Worm (Caenorhabditis elegans) whole organism, late embryonic: ENCODE measurements around the gene fbxa-26.

Experiments
- C38D4.7 ChIP-seq: fragments of 200-800 bp; sonication (Bioruptor generic); optimal IDR thresholded peaks from 2 replicates; lab custom pipeline; 2018; ENCODE audit warnings: mild to moderate bottlenecking, missing genetic modification characterization, moderate library complexity, missing compliant biosample characterization
- K09A11.1 ChIP-seq: sonication (generic microtip); optimal IDR thresholded peaks from 2 replicates; lab custom pipeline; 2017; ENCODE audit warnings: antibody characterized with exemption, mild to moderate bottlenecking, missing genetic modification characterization, missing compliant biosample characterization; ENCODE audit not compliant: insufficient read depth
- T23F11.4 ChIP-seq: fragments of 200-800 bp; sonication (Bioruptor generic); optimal IDR thresholded peaks from 2 replicates; lab custom pipeline; 2018; ENCODE audit warnings: mild to moderate bottlenecking, missing genetic modification characterization, missing compliant biosample characterization
- Y22D7AL.16 ChIP-seq: sonication (generic microtip); optimal IDR thresholded peaks from 2 replicates; lab custom pipeline; 2016; ENCODE audit warnings: missing genetic modification characterization, missing compliant biosample characterization
- ahr-1 ChIP-seq: sonication (generic microtip); optimal IDR thresholded peaks from 2 replicates; lab custom pipeline; 2016; ENCODE audit warnings: missing genetic modification characterization, missing compliant biosample characterization
- ama-1 ChIP-seq: fragments of 150-350 bp; optimal IDR thresholded peaks from 2 replicates; lab custom pipeline; 2014
- ceh-14 ChIP-seq: sonication (generic microtip); optimal IDR thresholded peaks from 2 replicates; lab custom pipeline; 2016; ENCODE audit warnings: missing genotype, missing genetic modification characterization, missing compliant biosample characterization
- ceh-18 ChIP-seq: sonication (generic microtip); optimal IDR thresholded peaks from 2 replicates; lab custom pipeline; 2016; ENCODE audit warnings: missing genetic modification characterization, missing compliant biosample characterization
- ceh-19 ChIP-seq: fragments of 200-800 bp; sonication (Bioruptor generic); optimal IDR thresholded peaks from 2 replicates; lab custom pipeline; 2018; ENCODE audit warnings: mild to moderate bottlenecking, missing genetic modification characterization, missing compliant biosample characterization
- ceh-2 ChIP-seq: sonication (generic microtip); optimal IDR thresholded peaks from 2 replicates; lab custom pipeline; 2016; ENCODE audit warnings: missing genotype, missing genetic modification characterization, missing compliant biosample characterization
- ceh-24 ChIP-seq: sonication (generic microtip); optimal IDR thresholded peaks from 2 replicates; lab custom pipeline; 2016; ENCODE audit warnings: mild to moderate bottlenecking, missing genetic modification characterization, missing compliant biosample characterization
- ceh-30 ChIP-seq: fragments of 150-350 bp; optimal IDR thresholded peaks from 2 replicates; lab custom pipeline; 2014; ENCODE audit warnings: missing biosample characterization, missing genetic modification characterization
- ceh-31 ChIP-seq: sonication (generic microtip); optimal IDR thresholded peaks from 2 replicates; lab custom pipeline; 2016; ENCODE audit warnings: missing genetic modification characterization, missing compliant biosample characterization
- ceh-45 ChIP-seq: fragments of 200-800 bp; sonication (Bioruptor generic); IDR thresholded peaks from 2 replicates; pipeline ENCODE4 v1.3.6; 2022; ENCODE audit warnings: missing genetic modification reagents, missing genetic modification characterization, missing compliant biosample characterization
- ceh-48 ChIP-seq: sonication (generic microtip); optimal IDR thresholded peaks from 2 replicates; lab custom pipeline; 2016; ENCODE audit warnings: missing genetic modification characterization, inconsistent platforms, missing compliant biosample characterization
- ceh-6 ChIP-seq: fragments of 200-800 bp; sonication (Bioruptor generic); optimal IDR thresholded peaks from 2 replicates; lab custom pipeline; 2018; ENCODE audit warnings: mild to moderate bottlenecking, missing genetic modification characterization, missing compliant biosample characterization
- ceh-9 ChIP-seq: sonication (generic microtip); optimal IDR thresholded peaks from 2 replicates; lab custom pipeline; 2016; ENCODE audit warnings: mild to moderate bottlenecking, missing genetic modification characterization, inconsistent platforms, missing compliant biosample characterization
- dve-1 ChIP-seq: sonication (generic microtip); optimal IDR thresholded peaks from 2 replicates; lab custom pipeline; 2017; ENCODE audit warnings: antibody characterized with exemption, mild to moderate bottlenecking, missing genetic modification characterization, missing compliant biosample characterization
- elt-4 ChIP-seq: sonication (generic microtip); optimal IDR thresholded peaks from 2 replicates; lab custom pipeline; 2016; ENCODE audit warnings: missing genetic modification characterization, missing compliant biosample characterization
- fax-1 ChIP-seq: sonication (generic microtip); optimal IDR thresholded peaks from 2 replicates; lab custom pipeline; 2016; ENCODE audit warnings: missing genotype, missing genetic modification characterization, missing compliant biosample characterization
- fkh-10 ChIP-seq: fragments of 150-350 bp; optimal IDR thresholded peaks from 2 replicates; lab custom pipeline; 2014; ENCODE audit warnings: missing biosample characterization, missing genetic modification reagents, missing genetic modification characterization
- fkh-6 ChIP-seq: sonication (generic microtip); optimal IDR thresholded peaks from 2 replicates; lab custom pipeline; 2016; ENCODE audit warnings: missing genetic modification characterization, missing compliant biosample characterization
- gmeb-2 ChIP-seq: sonication (generic microtip); optimal IDR thresholded peaks from 2 replicates; lab custom pipeline; 2016; ENCODE audit warnings: missing genetic modification characterization, inconsistent platforms, missing compliant biosample characterization
- hlh-13 ChIP-seq: fragments of 200-800 bp; sonication (Bioruptor generic); optimal IDR thresholded peaks from 2 replicates; lab custom pipeline; 2018; ENCODE audit warnings: mild to moderate bottlenecking, missing genetic modification characterization, missing compliant biosample characterization
- hlh-15 ChIP-seq: sonication (generic microtip); optimal IDR thresholded peaks from 2 replicates; lab custom pipeline; 2016; ENCODE audit warnings: missing genetic modification characterization, missing compliant biosample characterization
- madf-2 ChIP-seq: sonication (generic microtip); optimal IDR thresholded peaks from 2 replicates; lab custom pipeline; 2017; ENCODE audit warnings: missing genetic modification characterization, missing compliant biosample characterization
- nhr-232 ChIP-seq: sonication (generic microtip); optimal IDR thresholded peaks from 2 replicates; lab custom pipeline; 2016; ENCODE audit warnings: missing genetic modification characterization, missing compliant biosample characterization
- npax-4 ChIP-seq: sonication (generic microtip); optimal IDR thresholded peaks from 2 replicates; lab custom pipeline; 2016; ENCODE audit warnings: missing genetic modification characterization, missing compliant biosample characterization
- odd-2 ChIP-seq: sonication (generic microtip); optimal IDR thresholded peaks from 2 replicates; lab custom pipeline; 2017; ENCODE audit warnings: antibody characterized with exemption, mild to moderate bottlenecking, missing genetic modification characterization, missing compliant biosample characterization
- pax-1 ChIP-seq: fragments of 150-350 bp; optimal IDR thresholded peaks from 2 replicates; lab custom pipeline; 2014; ENCODE audit warnings: missing biosample characterization, missing genetic modification characterization
- pha-2 ChIP-seq: sonication (generic microtip); optimal IDR thresholded peaks from 2 replicates; lab custom pipeline; 2017; ENCODE audit warnings: mild to moderate bottlenecking, missing genetic modification characterization, missing compliant biosample characterization
- pha-4 ChIP-seq: fragments of 150-350 bp; optimal IDR thresholded peaks from 2 replicates; lab custom pipeline; 2018; ENCODE audit warnings: missing biosample characterization, missing genetic modification reagents, missing genetic modification characterization
- ref-2 ChIP-seq: sonication (generic microtip); optimal IDR thresholded peaks from 2 replicates; lab custom pipeline; 2016; ENCODE audit warnings: missing genetic modification characterization, missing compliant biosample characterization
- sdc-2 ChIP-seq: sonication (generic microtip); optimal IDR thresholded peaks from 2 replicates; lab custom pipeline; 2016; ENCODE audit warnings: missing genotype, missing genetic modification characterization, missing compliant biosample characterization
- sox-4 ChIP-seq: sonication (generic microtip); optimal IDR thresholded peaks from 2 replicates; lab custom pipeline; 2017; ENCODE audit warnings: mild to moderate bottlenecking, missing genetic modification characterization, inconsistent platforms, missing compliant biosample characterization
- ttx-3 ChIP-seq: sonication (generic microtip); optimal IDR thresholded peaks from 2 replicates; lab custom pipeline; 2016; ENCODE audit warnings: missing genetic modification reagents, missing genetic modification characterization, missing compliant biosample characterization
- unc-42 ChIP-seq: sonication (generic microtip); optimal IDR thresholded peaks from 2 replicates; lab custom pipeline; 2016; ENCODE audit warnings: missing genotype, missing genetic modification characterization, missing compliant biosample characterization
- unc-55 ChIP-seq: sonication (generic microtip); optimal IDR thresholded peaks from 2 replicates; lab custom pipeline; 2017; ENCODE audit warnings: missing biosample characterization, missing genetic modification reagents, missing genetic modification characterization
- unc-86 ChIP-seq: sonication (generic microtip); optimal IDR thresholded peaks from 2 replicates; lab custom pipeline; 2016; ENCODE audit warnings: missing genetic modification characterization, missing compliant biosample characterization

fbxa-26 gene

ce11 chrIII:1347539-1347938 is 5.2 kb upstream of the fbxa-26 start, which contains the start of gene Y82E9BL.5:
Gene Y82E9BL.5, minus strand, starts transcription at chrIII:1347639.
- TF ChIP-seq Y22D7AL.16 (tag; lab: Kevin White, UChicago) (no peak), ceh-24 (tag; lab: Kevin White, UChicago) (no peak), ceh-14 (tag; lab: Kevin White, UChicago) (no peak), ref-2 (tag; lab: Kevin White, UChicago) (no peak), T23F11.4 (GFP tag; lab: Kevin White, UChicago) (no peak), odd-2 (tag; lab: Kevin White, UChicago) (no peak), gmeb-2 (no peak), elt-4 (tag; lab: Kevin White, UChicago) (no peak), sdc-2 (no peak), ahr-1 (tag; lab: Kevin White, UChicago) (no peak), ceh-6 (GFP tag; lab: Kevin White, UChicago) (no peak), madf-2 (tag; lab: Kevin White, UChicago) (no peak), ceh-18 (tag; lab: Kevin White, UChicago) (no peak)

- TF ChIP-seq ceh-48 (tag; lab: Kevin White, UChicago) (no peak), fkh-10 (no peak), unc-42 (tag; lab: Kevin White, UChicago) (no peak), ref-2 (tag; lab: Kevin White, UChicago) (no peak), pha-2 (tag; lab: Kevin White, UChicago) (no peak), ceh-19 (GFP tag; lab: Kevin White, UChicago) (no peak), npax-4 (tag; lab: Kevin White, UChicago) (no peak), C38D4.7 (no peak), ceh-45 (GFP tag; lab: Robert Waterston, UW) (no peak), ceh-31 (tag; lab: Kevin White, UChicago) (no peak), K09A11.1 (tag; lab: Kevin White, UChicago) (no peak), ceh-30 (tag; lab: Kevin White, UChicago) (no peak), ceh-9 (tag; lab: Kevin White, UChicago) (no peak), pax-1 (tag; lab: Kevin White, UChicago) (no peak), fkh-6 (tag; lab: Kevin White, UChicago) (no peak), unc-55 (GFP tag; lab: Kevin White, UChicago) (no peak)
Observed at ce11 chrIII:1347003-1347402, 4.7 kb upstream of the fbxa-26 start.

ce11 chrIII:1345694-1346093 is 3.4 kb upstream of the fbxa-26 start, which contains the start of gene Y82E9BL.6:
Gene Y82E9BL.6, minus strand, starts transcription at chrIII:1345794.
- TF ChIP-seq sox-4 (no peak), hlh-15 (no peak), ama-1 (lab: Kevin White, UChicago) (no peak), ceh-6 (GFP tag; lab: Kevin White, UChicago) (no peak), ceh-31 (tag; lab: Kevin White, UChicago) (no peak), fax-1 (tag; lab: Kevin White, UChicago) (no peak), unc-86 (tag; lab: Kevin White, UChicago) (no peak), ceh-2 (tag; lab: Kevin White, UChicago) (no peak), T23F11.4 (GFP tag; lab: Kevin White, UChicago) (no peak), nhr-232 (tag; lab: Kevin White, UChicago) (no peak), dve-1 (no peak), madf-2 (tag; lab: Kevin White, UChicago) (no peak), hlh-13 (GFP tag; lab: Kevin White, UChicago) (no peak), ceh-14 (tag; lab: Kevin White, UChicago) (no peak)

- TF ChIP-seq pha-4: no peak
- no peak for TF ChIP-seq ttx-3
- TF ChIP-seq Y22D7AL.16 (tag; lab: Kevin White, UChicago): no peak
- no peak for TF ChIP-seq K09A11.1 (tag; lab: Kevin White, UChicago)
- TF ChIP-seq ceh-19 (GFP tag; lab: Kevin White, UChicago): no peak
Observed at ce11 chrIII:1342919-1343419, 647 bp upstream of the fbxa-26 start, which contains the start of gene fbxa-27. Gene fbxa-27, plus strand, starts transcription at chrIII:1342969.
